Fruit fly (Drosophila melanogaster) whole organism, pupa: ENCODE measurements around the gene C1GalTA.

Source experiments
- CG12605 ChIP-seq: fragments of 200-800 bp; sonication (Bioruptor generic); IDR thresholded peaks from 2 replicates; pipeline ENCODE4 v1.3.6; 2022; ENCODE audit warnings: missing biosample characterization, missing genetic modification characterization
- CG4496 ChIP-seq: fragments of 200-800 bp; sonication (Bioruptor generic); IDR thresholded peaks from 3 replicates; pipeline ENCODE4 v1.3.6; 2022; ENCODE audit warnings: missing biosample characterization, missing genetic modification characterization

The C1GalTA gene

dm6 chr2L:8894224-8894623 is 56.8 kb downstream of the C1GalTA start:
- TF ChIP-seq CG12605 (GFP tag; lab: Robert Waterston, UW) (no peak), CG4496 (GFP tag; lab: Robert Waterston, UW) (0 out of 3 replicates have a peak, but pooled peaks have one; percentile 21)
